Worm (Caenorhabditis elegans) whole organism, young adult: ENCODE results near the gene T11G6.2.

ENCODE experiments used
- C17E4.6 ChIP-seq: fragments of 200-800 bp; sonication (Bioruptor generic); IDR thresholded peaks from 2 replicates; pipeline ENCODE4 v1.3.6; 2022; ENCODE audit warnings: missing genetic modification reagents, missing genetic modification characterization, missing compliant biosample characterization
- F49E8.2 ChIP-seq: sonication (generic microtip); optimal IDR thresholded peaks from 3 replicates; lab custom pipeline; 2017; ENCODE audit warnings: missing genetic modification characterization, mild to moderate bottlenecking, missing compliant biosample characterization, antibody characterized with exemption, moderate library complexity; ENCODE audit not compliant: insufficient read depth
- Y53G8AR.9 ChIP-seq: fragments of 200-800 bp; sonication (Bioruptor generic); conservative IDR thresholded peaks from 2 replicates; pipeline ENCODE4 v1.3.6; 2022; ENCODE audit warnings: missing genetic modification reagents, missing genetic modification characterization, missing compliant biosample characterization
- Y67H2A.10 ChIP-seq: fragments of 200-800 bp; sonication (Bioruptor generic); conservative IDR thresholded peaks from 2 replicates; pipeline ENCODE4 v1.3.6; 2022; ENCODE audit warnings: missing genetic modification reagents, missing genetic modification characterization, missing compliant biosample characterization
- Y79H2A.3 ChIP-seq: fragments of 200-800 bp; sonication (Bioruptor generic); conservative IDR thresholded peaks from 2 replicates; pipeline ENCODE4 v1.3.6; 2022; ENCODE audit warnings: missing genetic modification reagents, missing genetic modification characterization, missing compliant biosample characterization
- ama-1 ChIP-seq, 3 experiments: fragments of 150-350 bp in 1 of 3; sonication (generic microtip) in 2 of 3; optimal IDR thresholded peaks; 2 replicates each; lab custom pipeline; 2014 to 2018; ENCODE audit warnings: missing biosample characterization in 2 of 3, missing genetic modification characterization in 2 of 3, missing genetic modification reagents in 2 of 3
- athp-1 ChIP-seq: sonication (generic microtip); optimal IDR thresholded peaks from 2 replicates; lab custom pipeline; 2017; ENCODE audit warnings: mild to moderate bottlenecking, missing genetic modification characterization, missing compliant biosample characterization
- attf-5 ChIP-seq: fragments of 200-800 bp; sonication (Bioruptor generic); optimal IDR thresholded peaks from 2 replicates; lab custom pipeline; 2018; ENCODE audit warnings: mild to moderate bottlenecking, missing genetic modification characterization, missing compliant biosample characterization
- attf-6 ChIP-seq: fragments of 200-800 bp; sonication (Bioruptor generic); IDR thresholded peaks from 2 replicates; pipeline ENCODE4 v1.3.6; 2022; ENCODE audit warnings: missing genetic modification reagents, missing genetic modification characterization, missing compliant biosample characterization
- cebp-1 ChIP-seq, 2 experiments: fragments of 200-800 bp in 1 of 2; sonication (Bioruptor generic) in 1 of 2; sonication (generic microtip) in 1 of 2; IDR thresholded peaks in 1 of 2; optimal IDR thresholded peaks in 1 of 2; 2 replicates each; pipeline versions ENCODE4 v1.3.6 to Lab custom; 2017 to 2022; ENCODE audit warnings: missing compliant biosample characterization in 2 of 2, missing genetic modification characterization in 2 of 2, mild to moderate bottlenecking in 1 of 2, missing genetic modification reagents in 1 of 2, moderate library complexity in 1 of 2
- die-1 ChIP-seq: sonication (generic microtip); optimal IDR thresholded peaks from 2 replicates; lab custom pipeline; 2016; ENCODE audit warnings: missing genotype, mild to moderate bottlenecking, missing genetic modification characterization, missing compliant biosample characterization
- efl-1 ChIP-seq: fragments of 150-350 bp; optimal IDR thresholded peaks from 2 replicates; lab custom pipeline; 2014; ENCODE audit warnings: missing biosample characterization, missing genetic modification reagents, missing genetic modification characterization
- fkh-3 ChIP-seq: sonication (generic microtip); optimal IDR thresholded peaks from 2 replicates; lab custom pipeline; 2016; ENCODE audit warnings: mild to moderate bottlenecking, missing genetic modification characterization, missing compliant biosample characterization
- hlh-26 ChIP-seq: fragments of 200-800 bp; sonication (Bioruptor generic); conservative IDR thresholded peaks from 2 replicates; pipeline ENCODE4 v1.3.6; 2022; ENCODE audit warnings: missing genetic modification reagents, missing genetic modification characterization, missing compliant biosample characterization
- lag-1 ChIP-seq: fragments of 200-800 bp; sonication (Bioruptor generic); IDR thresholded peaks from 2 replicates; pipeline ENCODE4 v1.3.6; 2022; ENCODE audit warnings: missing genetic modification reagents, missing genetic modification characterization, missing compliant biosample characterization
- lin-26 ChIP-seq: fragments of 200-800 bp; sonication (Bioruptor generic); IDR thresholded peaks from 2 replicates; pipeline ENCODE4 v1.3.6; 2022; ENCODE audit warnings: missing genetic modification reagents, missing genetic modification characterization, missing compliant biosample characterization
- lin-35 ChIP-seq, 3 experiments: fragments of 150-350 bp in 2 of 3; sonication (generic microtip) in 1 of 3; optimal IDR thresholded peaks; 2 replicates each; lab custom pipeline; 2014 to 2018; ENCODE audit warnings: missing biosample characterization in 3 of 3, missing genetic modification characterization in 3 of 3, missing genetic modification reagents in 3 of 3
- lir-1 ChIP-seq: fragments of 200-800 bp; sonication (Bioruptor generic); conservative IDR thresholded peaks from 2 replicates; pipeline ENCODE4 v1.3.6; 2022; ENCODE audit warnings: missing genetic modification reagents, missing genetic modification characterization, missing compliant biosample characterization
- lsy-27 ChIP-seq: sonication (generic microtip); optimal IDR thresholded peaks from 2 replicates; lab custom pipeline; 2017; ENCODE audit warnings: missing genetic modification characterization, mild to moderate bottlenecking, missing compliant biosample characterization, antibody characterized with exemption, missing genotype, borderline replicate concordance; ENCODE audit not compliant: insufficient read depth
- mcd-1 ChIP-seq: fragments of 200-800 bp; sonication (Bioruptor generic); IDR thresholded peaks from 2 replicates; pipeline ENCODE4 v1.3.6; 2022; ENCODE audit warnings: missing genetic modification reagents, missing genetic modification characterization, missing compliant biosample characterization
- mel-28 ChIP-seq: sonication (generic microtip); optimal IDR thresholded peaks from 2 replicates; lab custom pipeline; 2016; ENCODE audit warnings: borderline replicate concordance, mild to moderate bottlenecking, missing genetic modification characterization, missing compliant biosample characterization
- nfya-2 ChIP-seq: fragments of 200-800 bp; sonication (Bioruptor generic); IDR thresholded peaks from 2 replicates; pipeline ENCODE4 v1.3.6; 2022; ENCODE audit warnings: missing genetic modification reagents, missing genetic modification characterization, missing compliant biosample characterization
- nfyb-1 ChIP-seq: fragments of 200-800 bp; sonication (Bioruptor generic); IDR thresholded peaks from 2 replicates; pipeline ENCODE4 v1.3.6; 2022; ENCODE audit warnings: missing genetic modification reagents, missing genetic modification characterization, missing compliant biosample characterization
- nhr-120 ChIP-seq: fragments of 200-800 bp; sonication (Bioruptor generic); IDR thresholded peaks from 2 replicates; pipeline ENCODE4 v1.3.6; 2022; ENCODE audit warnings: missing genetic modification characterization, missing compliant biosample characterization
- pbrm-1 ChIP-seq: fragments of 200-800 bp; sonication (Bioruptor generic); IDR thresholded peaks from 2 replicates; pipeline ENCODE4 v1.3.6; 2022; ENCODE audit warnings: missing genetic modification reagents, missing genetic modification characterization, missing compliant biosample characterization
- rcor-1 ChIP-seq: fragments of 200-800 bp; sonication (Bioruptor generic); IDR thresholded peaks from 2 replicates; pipeline ENCODE4 v1.3.6; 2022; ENCODE audit warnings: missing genetic modification reagents, missing genetic modification characterization, missing compliant biosample characterization
- rec-8 ChIP-seq, 2 experiments: sonication (generic microtip); optimal IDR thresholded peaks; 2 replicates each; lab custom pipeline; 2016; ENCODE audit warnings: mild to moderate bottlenecking in 2 of 2, missing genetic modification characterization in 2 of 2, missing genetic modification reagents in 2 of 2, missing genotype in 2 of 2, missing biosample characterization in 1 of 2, missing compliant biosample characterization in 1 of 2, moderate library complexity in 1 of 2
- repo-1 ChIP-seq: sonication (generic microtip); optimal IDR thresholded peaks from 2 replicates; lab custom pipeline; 2017; ENCODE audit warnings: mild to moderate bottlenecking, missing genetic modification characterization, missing compliant biosample characterization
- rpc-1 ChIP-seq, 2 experiments: fragments of 150-350 bp in 1 of 2; sonication (generic microtip) in 1 of 2; optimal IDR thresholded peaks; 2 replicates each; lab custom pipeline; 2014 to 2018; ENCODE audit warnings: missing biosample characterization in 1 of 2, missing genetic modification characterization in 1 of 2, missing genetic modification reagents in 1 of 2, missing genotype in 1 of 2
- snpc-1.1 ChIP-seq: sonication (generic microtip); optimal IDR thresholded peaks from 2 replicates; lab custom pipeline; 2017; ENCODE audit warnings: missing genetic modification characterization, mild to moderate bottlenecking, missing compliant biosample characterization, antibody characterized with exemption, moderate library complexity, missing genotype, missing genetic modification reagents; ENCODE audit not compliant: insufficient read depth
- sptf-2 ChIP-seq: fragments of 200-800 bp; sonication (Bioruptor generic); optimal IDR thresholded peaks from 2 replicates; lab custom pipeline; 2018; ENCODE audit warnings: mild to moderate bottlenecking, missing genetic modification characterization, missing compliant biosample characterization
- tbx-9 ChIP-seq: sonication (generic microtip); optimal IDR thresholded peaks from 2 replicates; lab custom pipeline; 2016; ENCODE audit warnings: borderline replicate concordance, missing genetic modification characterization, inconsistent platforms, missing compliant biosample characterization
- ztf-18 ChIP-seq: sonication (generic microtip); optimal IDR thresholded peaks from 2 replicates; lab custom pipeline; 2016; ENCODE audit warnings: missing genotype, mild to moderate bottlenecking, missing genetic modification characterization, missing compliant biosample characterization
- ztf-26 ChIP-seq: sonication (generic microtip); optimal IDR thresholded peaks from 2 replicates; lab custom pipeline; 2017; ENCODE audit warnings: missing genetic modification characterization, missing compliant biosample characterization
- ztf-3 ChIP-seq: fragments of 200-800 bp; sonication (Bioruptor generic); optimal IDR thresholded peaks from 2 replicates; lab custom pipeline; 2018; ENCODE audit warnings: mild to moderate bottlenecking, missing genetic modification characterization, missing compliant biosample characterization

Gene T11G6.2

ce11 chrIV:10889820-10890462 is 31.6 kb upstream of the T11G6.2 start, which contains the start of gene F13E9.15 (continued):
- no peak for TF ChIP-seq tbx-9 (tag; lab: Kevin White, UChicago)
- TF ChIP-seq hlh-26: no peak
- no peak for TF ChIP-seq sptf-2 (GFP tag; lab: Kevin White, UChicago)
- TF ChIP-seq Y67H2A.10 (GFP tag; lab: Robert Waterston, UW): no peak
- no peak for TF ChIP-seq lin-26
- no peak for TF ChIP-seq nfya-2 (GFP tag; lab: Robert Waterston, UW)

- no peak for TF ChIP-seq pbrm-1 (GFP tag; lab: Robert Waterston, UW)
- TF ChIP-seq mel-28: no peak
- no peak for TF ChIP-seq repo-1 (tag; lab: Kevin White, UChicago)
- no peak for TF ChIP-seq snpc-1.1 (tag; lab: Kevin White, UChicago)
- no peak for TF ChIP-seq lin-35 (GFP tag; optimal IDR thresholded peaks at IDR 0.05; lab: Kevin White, UChicago)
Measured at ce11 chrIV:10887285-10887684, 29.0 kb upstream of the T11G6.2 start, which contains the start of gene F13E9.16. Gene F13E9.16 (minus strand): TSS chrIV:10887385.

- no peak for TF ChIP-seq cebp-1 (GFP tag; IDR thresholded peaks at IDR 0.05; lab: Robert Waterston, UW)
- TF ChIP-seq cebp-1 (tag; optimal IDR thresholded peaks at IDR 0.05; lab: Kevin White, UChicago): no peak
- TF ChIP-seq fkh-3 (tag; lab: Kevin White, UChicago): no peak
- no peak for TF ChIP-seq athp-1
- TF ChIP-seq F49E8.2: no peak
- TF ChIP-seq lir-1 (GFP tag; lab: Robert Waterston, UW): no peak
- TF ChIP-seq sptf-2 (GFP tag; lab: Kevin White, UChicago): no peak
- no peak for TF ChIP-seq pbrm-1 (GFP tag; lab: Robert Waterston, UW)
- no peak for TF ChIP-seq attf-5 (GFP tag; lab: Kevin White, UChicago)
- TF ChIP-seq ztf-3 (GFP tag; lab: Kevin White, UChicago): no peak
- no peak for TF ChIP-seq lag-1 (GFP tag; lab: Robert Waterston, UW)
- TF ChIP-seq C17E4.6: no peak
- TF ChIP-seq ztf-26: no peak
Measured at ce11 chrIV:10885915-10886314, 27.6 kb upstream of the T11G6.2 start, which contains the start of gene srlf-11. Gene srlf-11 (minus strand): TSS chrIV:10886015.

- no peak for TF ChIP-seq repo-1 (tag; lab: Kevin White, UChicago)
- no peak for TF ChIP-seq nfyb-1 (GFP tag; lab: Robert Waterston, UW)
- no peak for TF ChIP-seq rcor-1 (GFP tag; lab: Robert Waterston, UW)
- TF ChIP-seq die-1 (tag; lab: Kevin White, UChicago): no peak
- no peak for TF ChIP-seq cebp-1 (GFP tag; IDR thresholded peaks at IDR 0.05; lab: Robert Waterston, UW)
- TF ChIP-seq cebp-1 (tag; optimal IDR thresholded peaks at IDR 0.05; lab: Kevin White, UChicago): no peak
- TF ChIP-seq lin-35 (GFP tag; optimal IDR thresholded peaks at IDR 0.05; lab: Kevin White, UChicago): no peak
- no peak for TF ChIP-seq nhr-120 (GFP tag; lab: Robert Waterston, UW)
- no peak for TF ChIP-seq ama-1 (optimal IDR thresholded peaks at IDR 0.05; lab: Kevin White, UChicago)
- TF ChIP-seq ama-1 (GFP tag; optimal IDR thresholded peaks at IDR 0.05; lab: Kevin White, UChicago): no peak
- TF ChIP-seq rec-8 (tag; optimal IDR thresholded peaks at IDR 0.05; lab: Kevin White, UChicago): no peak
- no peak for TF ChIP-seq Y79H2A.3 (GFP tag; lab: Robert Waterston, UW)
- TF ChIP-seq ztf-18: no peak
- no peak for TF ChIP-seq ztf-3 (GFP tag; lab: Kevin White, UChicago)
- TF ChIP-seq efl-1: no peak
- TF ChIP-seq lag-1 (GFP tag; lab: Robert Waterston, UW): no peak
- TF ChIP-seq mcd-1 (GFP tag; lab: Robert Waterston, UW): no peak
- TF ChIP-seq lsy-27 (tag; lab: Kevin White, UChicago): no peak
- no peak for TF ChIP-seq Y53G8AR.9 (GFP tag; lab: Robert Waterston, UW)
- TF ChIP-seq attf-6 (GFP tag; lab: Robert Waterston, UW): no peak
- no peak for TF ChIP-seq rpc-1 (optimal IDR thresholded peaks at IDR 0.05; lab: Kevin White, UChicago)
- no peak for TF ChIP-seq rpc-1 (tag; optimal IDR thresholded peaks at IDR 0.05; lab: Kevin White, UChicago)
Measured at ce11 chrIV:10884263-10884662, 26.0 kb upstream of the T11G6.2 start, which contains the start of gene F13E9.5. Gene F13E9.5 (minus strand): TSS chrIV:10884363.
